Worm (Caenorhabditis elegans): ENCODE results near the gene C16C4.17.
"Not testable (repeated sequence)": the region's sequence is repeated elsewhere in the genome, so short reads cannot be mapped to it uniquely, and the experiment has no call there.

C16C4.17 gene

DNA sequence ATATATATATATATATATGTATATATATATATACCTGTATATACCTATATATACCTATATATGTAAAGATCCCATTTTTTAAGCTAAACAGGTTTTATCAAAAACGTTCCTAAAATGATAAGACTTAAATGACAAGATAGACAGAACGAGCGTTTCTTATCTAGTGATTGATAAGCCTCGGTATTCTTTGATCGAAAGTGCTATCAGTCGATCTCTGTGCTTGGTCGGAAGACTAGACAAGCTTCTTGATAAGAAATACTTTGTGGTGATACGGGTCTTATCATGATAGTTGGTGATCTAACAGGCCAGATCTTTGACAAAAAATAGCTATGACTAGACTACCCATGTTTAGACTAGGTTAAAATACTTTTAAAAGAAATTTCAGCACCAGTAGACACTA, 12.7 kb upstream of the C16C4.17 start:
- no peak for TF ChIP-seq him-1 (tag; optimal IDR thresholded peaks at IDR 0.05)
- no peak for TF ChIP-seq W03F9.2 (tag; optimal IDR thresholded peaks at IDR 0.05)
- no peak for TF ChIP-seq dao-5 (tag; optimal IDR thresholded peaks at IDR 0.05)

DNA sequence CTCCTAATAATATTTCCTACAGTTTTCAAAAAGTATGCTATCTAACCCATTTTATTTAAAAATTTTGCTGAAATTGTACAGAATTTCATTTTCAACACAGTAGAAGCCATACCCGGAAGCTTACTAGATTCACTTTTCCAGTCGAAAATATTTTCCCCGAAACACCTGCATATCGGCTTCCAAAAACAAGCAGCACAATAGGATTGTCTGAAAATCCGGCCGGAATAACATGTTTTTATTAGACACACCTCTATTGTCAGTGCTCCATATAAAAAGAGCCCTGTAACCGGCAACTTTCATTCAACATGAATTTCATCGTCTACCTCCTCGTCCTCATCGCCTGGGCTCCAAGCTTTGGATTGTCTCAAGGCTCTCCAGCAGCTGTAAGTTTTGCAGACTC, 11.9 kb upstream of the C16C4.17 start, which contains the start of gene C52E2.2:
C52E2.2 (plus strand) TSS at position 301 of the 400 bp plus-strand sequence.
- TF ChIP-seq dao-5 (tag; optimal IDR thresholded peaks at IDR 0.05) (no peak), W03F9.2 (tag; optimal IDR thresholded peaks at IDR 0.05) (no peak)

DNA sequence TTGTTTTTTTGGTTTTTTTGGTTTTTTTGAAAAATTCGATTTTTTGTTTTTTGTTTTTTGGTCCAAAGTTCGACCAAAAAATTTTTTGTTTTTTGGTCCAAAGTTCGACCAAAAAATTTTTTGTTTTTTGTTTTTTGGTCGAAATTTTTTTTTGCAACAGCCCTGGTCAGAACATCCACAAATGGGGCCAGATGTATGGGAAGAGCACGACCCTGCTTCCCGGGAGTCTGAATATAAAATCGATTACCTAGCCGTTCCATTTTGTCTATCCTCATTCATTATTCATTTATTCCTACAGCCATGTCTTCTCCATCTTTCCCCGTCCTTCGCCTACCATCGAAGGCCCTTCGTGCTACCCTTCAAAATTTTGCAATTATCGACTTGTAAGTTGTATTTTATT, 10.3 kb upstream of the C16C4.17 start, which contains the start of gene fbxb-95:
fbxb-95 (plus strand) TSS at position 301 of the 400 bp plus-strand sequence.
- not testable (repeated sequence) for TF ChIP-seq him-1, W03F9.2, dao-5 (tag; optimal IDR thresholded peaks at IDR 0.05)

DNA sequence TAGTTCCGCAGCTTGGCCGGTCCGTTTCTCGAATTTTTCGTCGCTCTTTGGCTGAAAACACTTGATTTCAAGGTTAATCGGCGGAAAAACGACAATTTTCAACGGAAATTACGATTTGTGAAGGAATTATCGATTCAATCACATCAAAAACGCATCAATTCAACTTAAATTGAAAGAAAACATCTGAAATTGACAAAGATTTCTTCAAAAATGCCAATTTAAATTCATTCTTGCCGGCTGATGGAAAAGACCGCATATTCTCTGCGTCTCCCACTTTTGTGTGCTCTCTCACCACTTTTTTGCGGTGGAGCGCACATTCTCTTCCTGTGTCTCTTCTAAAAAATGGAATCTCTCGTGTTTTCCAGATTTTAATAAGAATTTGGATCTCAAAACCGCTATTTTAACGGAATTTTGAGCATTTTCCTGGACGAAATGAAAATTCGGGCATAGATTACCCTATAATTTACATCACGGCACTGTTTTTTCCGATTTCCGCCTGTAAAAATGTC, 3.0 kb upstream of the C16C4.17 start, which contains the start of gene C16C4.18:
C16C4.18 (minus strand) TSS at position 51 of the 509 bp plus-strand sequence.
- TF ChIP-seq him-1, W03F9.2, dao-5 (tag; optimal IDR thresholded peaks at IDR 0.05): not testable (repeated sequence)

DNA sequence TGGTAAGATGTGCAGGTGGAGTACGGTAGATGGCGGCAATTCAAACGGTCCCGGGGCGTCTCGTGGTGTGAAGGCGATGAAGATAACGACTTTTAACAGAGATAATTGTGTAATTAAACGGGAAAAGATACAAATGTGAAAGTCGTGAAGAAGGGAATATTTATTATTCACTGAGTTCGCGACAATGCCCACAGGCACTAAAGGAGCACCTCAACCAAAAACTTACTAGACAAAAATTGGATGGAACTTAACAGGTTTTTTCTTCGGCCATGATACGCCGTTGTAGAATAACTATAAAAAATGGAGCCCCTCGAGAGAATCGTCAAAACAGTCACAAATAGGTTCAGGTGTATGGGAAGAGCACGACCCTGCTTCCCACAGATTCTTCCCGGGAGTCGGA, 2.0 kb upstream of the C16C4.17 start, which contains the start of gene fbxb-98:
fbxb-98 (plus strand) TSS at position 301 of the 400 bp plus-strand sequence.
- TF ChIP-seq W03F9.2, him-1, dao-5 (tag; optimal IDR thresholded peaks at IDR 0.05): not testable (repeated sequence)

DNA sequence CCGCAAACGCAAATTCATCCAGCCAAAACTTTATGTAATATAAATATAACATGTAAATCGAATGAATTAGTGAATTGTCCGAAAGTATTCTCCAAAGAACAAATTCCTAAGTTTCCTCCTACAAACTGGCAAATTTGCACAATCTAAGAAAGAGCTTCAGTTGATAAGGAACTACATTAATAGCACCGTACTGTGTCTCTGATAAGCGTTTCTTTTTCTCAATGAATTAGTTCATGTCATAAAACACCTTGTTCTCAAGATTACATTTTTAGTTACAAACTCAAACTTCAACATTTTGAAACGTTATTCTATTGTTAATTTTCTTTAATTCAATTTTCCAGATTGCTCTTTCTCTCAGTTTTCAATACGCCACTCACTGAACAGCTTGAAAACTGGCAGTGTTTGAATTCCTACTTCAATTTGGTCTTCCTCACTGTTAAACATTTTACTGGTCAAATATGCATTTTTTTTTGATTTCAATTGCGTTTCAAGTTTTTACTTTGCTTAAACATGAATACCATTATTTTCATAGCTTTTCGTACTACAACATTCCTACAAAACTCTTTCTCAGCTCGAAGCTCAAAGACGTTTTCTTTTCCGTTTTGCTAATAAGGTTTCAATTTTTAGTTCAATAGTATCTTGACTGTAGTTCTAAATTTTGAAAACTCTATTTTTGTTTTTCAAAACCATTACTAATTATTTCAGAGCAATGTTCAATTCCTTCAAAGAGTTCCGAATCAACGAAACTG, 1.5 kb downstream of the C16C4.17 start, which contains the start of gene math-15:
math-15 (plus strand) TSS at position 699 of the 749 bp plus-strand sequence.
- TF ChIP-seq dao-5 (tag; optimal IDR thresholded peaks at IDR 0.05), result no peak
- TF ChIP-seq W03F9.2 (tag; optimal IDR thresholded peaks at IDR 0.05), result no peak
- no peak for TF ChIP-seq him-1 (tag; optimal IDR thresholded peaks at IDR 0.05)

DNA sequence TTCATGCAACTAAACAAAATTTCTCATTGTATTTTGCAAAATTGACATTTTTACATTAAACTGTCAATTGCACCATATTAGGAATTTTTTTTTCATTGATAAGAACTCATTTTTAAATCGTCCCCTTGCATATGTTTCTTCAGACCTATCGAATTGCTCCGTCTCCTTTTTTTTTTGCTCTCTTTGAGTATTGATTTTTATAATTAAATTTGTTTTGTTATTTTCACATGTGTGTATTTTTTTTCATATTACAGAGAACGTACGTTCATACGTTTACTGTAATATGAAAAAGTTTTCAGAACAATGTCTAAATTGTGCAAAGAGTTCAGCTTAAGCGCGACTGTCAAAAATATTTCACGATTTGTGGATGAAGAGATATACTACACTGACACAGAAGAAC, 4.7 kb downstream of the C16C4.17 start, which contains the start of gene math-14:
math-14 (plus strand) TSS at position 301 of the 400 bp plus-strand sequence.
- no peak for TF ChIP-seq W03F9.2 (tag; optimal IDR thresholded peaks at IDR 0.05)
- TF ChIP-seq him-1 (tag; optimal IDR thresholded peaks at IDR 0.05), result no peak
- TF ChIP-seq dao-5 (tag; optimal IDR thresholded peaks at IDR 0.05), result no peak

DNA sequence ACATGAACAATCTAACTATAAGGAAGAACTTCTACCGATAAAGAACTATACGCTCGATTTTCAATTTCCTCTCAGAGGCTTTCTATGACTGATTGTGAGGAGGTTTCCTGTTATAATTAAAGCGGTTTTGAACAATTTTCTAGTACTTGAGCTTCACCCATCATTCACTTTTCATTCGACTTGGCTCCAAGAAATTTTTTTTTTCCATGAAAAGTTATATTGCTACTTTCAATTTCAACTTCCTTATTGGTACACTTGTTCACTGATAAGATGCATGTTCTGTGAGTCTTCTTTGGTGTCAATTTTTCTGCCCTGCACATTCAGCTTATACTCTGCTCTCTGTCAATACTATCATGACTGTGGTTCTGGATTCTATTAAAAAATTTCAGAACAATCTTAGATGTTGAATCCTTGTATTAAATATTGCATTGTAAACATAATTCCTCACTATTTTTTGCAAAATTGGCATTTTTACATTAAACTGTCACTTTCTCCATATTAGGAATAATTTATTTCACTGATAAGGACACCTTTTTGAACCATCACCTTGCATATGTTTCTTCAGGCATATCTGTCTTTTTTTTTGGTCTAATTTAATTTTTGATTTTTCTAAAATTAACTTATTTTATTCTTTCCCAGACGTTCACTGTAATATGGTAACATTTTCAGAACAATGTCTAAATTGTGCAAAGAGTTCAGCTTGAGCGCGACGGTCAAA, 6.7 kb downstream of the C16C4.17 start, which contains the start of gene math-10:
math-10 (plus strand) TSS at position 668 of the 718 bp plus-strand sequence.
- TF ChIP-seq dao-5 (tag; optimal IDR thresholded peaks at IDR 0.05) (no peak), W03F9.2 (tag; optimal IDR thresholded peaks at IDR 0.05) (no peak), him-1 (tag; optimal IDR thresholded peaks at IDR 0.05) (no peak)

DNA sequence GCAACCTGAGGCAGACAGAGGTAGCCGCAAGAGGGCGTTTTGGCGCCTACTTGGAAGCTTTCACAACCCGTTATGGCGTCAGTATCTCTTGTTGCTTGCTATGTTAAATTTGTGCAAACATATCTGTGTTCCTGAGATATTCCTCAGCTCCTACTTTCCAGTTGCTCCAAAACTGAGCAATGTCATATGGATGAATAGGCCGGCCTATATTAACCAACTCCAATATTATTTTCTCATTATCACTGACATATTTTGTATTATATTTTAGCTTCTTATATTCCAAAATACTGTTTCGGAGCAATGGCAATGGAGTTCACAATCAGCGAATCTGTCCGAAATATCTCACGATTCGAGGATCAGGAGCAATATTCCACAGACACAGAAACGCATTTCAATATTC, 11.3 kb downstream of the C16C4.17 start, which contains the start of gene math-13:
math-13 (plus strand) TSS at position 301 of the 400 bp plus-strand sequence.
- TF ChIP-seq dao-5 (tag; optimal IDR thresholded peaks at IDR 0.05), result no peak
- TF ChIP-seq W03F9.2 (tag; optimal IDR thresholded peaks at IDR 0.05), result no peak
- no peak for TF ChIP-seq him-1 (tag; optimal IDR thresholded peaks at IDR 0.05)

DNA sequence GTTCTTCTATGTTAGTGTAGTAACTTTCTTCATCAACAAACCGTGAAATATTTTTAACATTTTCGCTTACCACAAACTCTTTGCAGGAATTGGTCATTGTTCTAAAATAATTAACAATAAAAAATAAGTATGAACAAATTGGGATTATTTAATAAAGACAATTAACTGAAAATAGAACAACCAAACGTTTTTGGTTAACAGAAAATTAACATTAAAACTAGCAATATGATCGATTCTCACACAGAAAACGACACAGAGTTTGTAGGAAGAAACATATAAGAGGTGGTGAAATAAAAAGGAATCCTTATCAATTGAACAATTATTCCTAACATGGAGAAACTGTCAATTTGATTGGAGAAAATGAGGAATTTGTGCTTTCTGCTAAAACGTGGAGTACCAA, 14.3 kb downstream of the C16C4.17 start, which contains the start of gene math-16:
math-16 (minus strand) TSS at position 101 of the 400 bp plus-strand sequence.
- no peak for TF ChIP-seq W03F9.2 (tag; optimal IDR thresholded peaks at IDR 0.05)
- TF ChIP-seq him-1 (tag; optimal IDR thresholded peaks at IDR 0.05), result no peak
- TF ChIP-seq dao-5 (tag; optimal IDR thresholded peaks at IDR 0.05), result no peak

DNA sequence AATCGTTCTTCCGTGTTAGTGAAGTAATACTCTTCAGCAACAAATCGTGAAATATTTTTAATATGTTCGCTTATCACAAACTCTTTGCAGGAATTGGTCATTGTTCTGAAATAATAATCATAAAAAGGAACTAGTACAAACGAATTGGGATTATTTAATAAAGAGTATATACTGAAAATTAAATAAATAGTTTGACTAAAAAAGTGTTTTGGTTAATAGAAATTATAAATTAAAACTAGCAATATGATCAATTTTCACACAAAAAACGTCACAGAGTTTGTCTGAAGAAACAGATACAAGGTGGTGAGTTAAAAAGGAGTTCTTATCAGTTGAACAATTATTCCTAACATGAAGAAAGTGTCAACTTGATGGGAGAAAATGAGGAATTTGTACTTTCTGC, 18.3 kb downstream of the C16C4.17 start, which contains the start of gene math-5:
math-5 (minus strand) TSS at position 101 of the 400 bp plus-strand sequence.
- TF ChIP-seq dao-5 (tag; optimal IDR thresholded peaks at IDR 0.05) (no peak), W03F9.2 (tag; optimal IDR thresholded peaks at IDR 0.05) (no peak), him-1 (tag; optimal IDR thresholded peaks at IDR 0.05) (no peak)

DNA sequence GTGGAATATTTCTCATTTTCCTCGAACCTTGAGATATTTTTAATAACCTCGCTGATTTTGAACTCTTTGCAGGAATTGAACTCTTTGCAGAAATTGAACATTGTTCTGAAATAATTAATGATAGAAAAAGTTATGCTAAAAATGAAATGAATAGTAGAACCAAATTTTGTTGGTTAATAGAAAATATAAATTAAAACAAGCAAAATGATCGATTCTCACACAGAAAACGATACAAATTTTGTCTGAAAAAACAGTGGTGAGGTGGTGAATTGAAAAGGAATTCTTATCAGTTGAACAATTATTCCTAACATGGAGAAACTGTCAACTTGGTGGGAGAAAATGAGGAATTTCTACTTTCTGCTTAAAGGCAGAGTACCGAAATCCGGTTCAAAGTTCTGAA, 20.3 kb downstream of the C16C4.17 start, which contains the start of gene math-6:
math-6 (minus strand) TSS at position 101 of the 400 bp plus-strand sequence.
- no peak for TF ChIP-seq W03F9.2 (tag; optimal IDR thresholded peaks at IDR 0.05)
- no peak for TF ChIP-seq him-1 (tag; optimal IDR thresholded peaks at IDR 0.05)
- TF ChIP-seq dao-5 (tag; optimal IDR thresholded peaks at IDR 0.05), result no peak

DNA sequence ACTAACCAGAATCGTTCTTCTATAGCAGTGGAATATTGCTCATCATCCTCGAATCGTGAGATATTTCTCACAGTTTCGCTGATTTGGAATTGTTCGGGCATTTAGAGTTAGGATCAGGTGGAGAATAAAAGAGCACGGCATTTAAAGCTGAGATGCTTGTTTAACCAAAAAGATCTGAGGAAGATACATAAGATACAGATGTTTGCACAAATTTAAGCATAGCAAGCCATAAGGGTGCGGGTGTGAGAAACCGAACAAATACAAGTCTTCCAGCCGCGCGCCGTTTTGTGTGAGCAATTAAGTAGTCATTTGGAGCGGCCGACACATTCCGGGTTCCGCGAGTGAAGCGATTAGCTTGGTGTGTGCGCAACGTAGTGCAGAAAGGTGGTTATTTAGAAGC, 22.0 kb downstream of the C16C4.17 start, which contains the start of gene math-7:
math-7 (minus strand) TSS at position 101 of the 400 bp plus-strand sequence.
- no peak for TF ChIP-seq W03F9.2 (tag; optimal IDR thresholded peaks at IDR 0.05)
- no peak for TF ChIP-seq dao-5 (tag; optimal IDR thresholded peaks at IDR 0.05)
- TF ChIP-seq him-1 (tag; optimal IDR thresholded peaks at IDR 0.05), result no peak
